Worm (Caenorhabditis elegans): Measurements from ENCODE around the gene F11D5.1.

The F11D5.1 gene

DNA sequence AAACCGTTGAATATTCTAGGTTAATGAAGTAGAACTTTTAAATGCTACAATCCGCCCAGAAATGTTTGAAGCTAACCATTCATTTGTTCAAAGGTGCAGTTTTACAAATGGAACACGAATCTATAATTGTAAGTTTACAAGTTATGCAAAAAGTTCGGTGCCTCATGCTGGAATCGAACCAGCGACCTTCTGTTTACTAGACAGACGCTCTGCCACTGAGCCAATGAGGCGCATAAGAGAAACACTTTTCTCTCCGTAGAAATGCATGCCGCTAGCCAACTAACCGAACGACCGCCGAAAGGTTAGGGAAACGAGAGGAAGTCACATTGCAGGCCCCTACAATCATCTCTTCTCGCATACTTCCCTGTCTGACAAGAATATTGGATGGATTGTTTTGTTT is 38.3 kb downstream of the F11D5.1 start:
- TF ChIP-seq ets-4 (tag; optimal IDR thresholded peaks at IDR 0.05): peak; percentile 45
- TF ChIP-seq hlh-6 (tag; optimal IDR thresholded peaks at IDR 0.05): peak; percentile 89
- TF ChIP-seq rnt-1 (tag; optimal IDR thresholded peaks at IDR 0.05): peak; percentile 62
- TF ChIP-seq C08G9.2 (tag; optimal IDR thresholded peaks at IDR 0.05): peak; percentile 76
- TF ChIP-seq pros-1 (tag; optimal IDR thresholded peaks at IDR 0.05): no peak
- TF ChIP-seq K09A11.1 (tag; optimal IDR thresholded peaks at IDR 0.05; ENCODE audit: insufficient read depth): peak; percentile 71
- TF ChIP-seq ceh-22 (tag; optimal IDR thresholded peaks at IDR 0.05): no peak
- TF ChIP-seq lim-6 (tag; optimal IDR thresholded peaks at IDR 0.05): peak; percentile 59
- TF ChIP-seq pat-9 (tag; optimal IDR thresholded peaks at IDR 0.05): peak; percentile 80
- peak; percentile 87 for TF ChIP-seq madf-2 (tag; optimal IDR thresholded peaks at IDR 0.05)
- TF ChIP-seq ceh-30 (tag; optimal IDR thresholded peaks at IDR 0.05): peak; percentile 12
- TF ChIP-seq ceh-9 (tag; optimal IDR thresholded peaks at IDR 0.05): peak; percentile 57
- TF ChIP-seq ahr-1 (tag; optimal IDR thresholded peaks at IDR 0.05): peak; percentile 64
- TF ChIP-seq ceh-19 (GFP tag; optimal IDR thresholded peaks at IDR 0.05): peak; percentile 88
- TF ChIP-seq sox-2 (GFP tag; IDR thresholded peaks at IDR 0.05): peak; percentile 83
- TF ChIP-seq eyg-1 (tag; optimal IDR thresholded peaks at IDR 0.05): peak; percentile 52
- TF ChIP-seq ama-1 (optimal IDR thresholded peaks at IDR 0.05): no peak
- TF ChIP-seq hlh-15 (tag; optimal IDR thresholded peaks at IDR 0.05): peak; percentile 64
- TF ChIP-seq pqm-1 (tag; optimal IDR thresholded peaks at IDR 0.05): peak; percentile 58
- TF ChIP-seq elt-2 (tag; optimal IDR thresholded peaks at IDR 0.05): peak; percentile 87
- TF ChIP-seq unc-86 (tag; optimal IDR thresholded peaks at IDR 0.05): peak; percentile 82
- TF ChIP-seq hlh-30 (tag; optimal IDR thresholded peaks at IDR 0.05; ENCODE audit: insufficient read depth): peak; percentile 51
- TF ChIP-seq ceh-14 (tag; optimal IDR thresholded peaks at IDR 0.05): peak; percentile 87
- TF ChIP-seq npax-4 (tag; optimal IDR thresholded peaks at IDR 0.05): peak; percentile 65
- TF ChIP-seq C38D4.7 (GFP tag; optimal IDR thresholded peaks at IDR 0.05): peak; percentile 85
- TF ChIP-seq lin-11 (tag; optimal IDR thresholded peaks at IDR 0.05): peak; percentile 76
- peak; percentile 22 for TF ChIP-seq fkh-10 (GFP tag; optimal IDR thresholded peaks at IDR 0.05)
- peak; percentile 79 for TF ChIP-seq ceh-34 (tag; optimal IDR thresholded peaks at IDR 0.05)
- peak; percentile 88 for TF ChIP-seq unc-3 (GFP tag; conservative IDR thresholded peaks at IDR 0.05)
- peak; percentile 52 for TF ChIP-seq unc-3 (tag; optimal IDR thresholded peaks at IDR 0.05)
- TF ChIP-seq T23F11.4 (GFP tag; optimal IDR thresholded peaks at IDR 0.05): peak; percentile 82
- TF ChIP-seq ceh-45 (GFP tag; IDR thresholded peaks at IDR 0.05): peak; percentile 82
- TF ChIP-seq hlh-13 (GFP tag; optimal IDR thresholded peaks at IDR 0.05): peak; percentile 83
- TF ChIP-seq fax-1 (tag; optimal IDR thresholded peaks at IDR 0.05): peak; percentile 61
- TF ChIP-seq sox-4 (tag; optimal IDR thresholded peaks at IDR 0.05): peak; percentile 82
- peak; percentile 83 for TF ChIP-seq ztf-16 (tag; optimal IDR thresholded peaks at IDR 0.05)
- TF ChIP-seq tbx-7 (tag; optimal IDR thresholded peaks at IDR 0.05): no peak
- TF ChIP-seq K02D7.2 (tag; optimal IDR thresholded peaks at IDR 0.05): peak; percentile 67
- peak; percentile 76 for TF ChIP-seq nfya-1 (tag; optimal IDR thresholded peaks at IDR 0.05)
- TF ChIP-seq ceh-31 (tag; optimal IDR thresholded peaks at IDR 0.05): peak; percentile 70
- TF ChIP-seq ref-2 (tag; optimal IDR thresholded peaks at IDR 0.05): peak; percentile 82
- peak; percentile 61 for TF ChIP-seq ceh-2 (tag; optimal IDR thresholded peaks at IDR 0.05)
- no peak for TF ChIP-seq nhr-11 (tag; optimal IDR thresholded peaks at IDR 0.05)
- TF ChIP-seq F13H6.1 (tag; optimal IDR thresholded peaks at IDR 0.05): peak; percentile 76
- TF ChIP-seq dve-1 (tag; optimal IDR thresholded peaks at IDR 0.05): peak; percentile 48
- no peak for TF ChIP-seq pag-3 (tag; optimal IDR thresholded peaks at IDR 0.05; ENCODE audit: borderline replicate concordance)
- peak; percentile 89 for TF ChIP-seq ceh-6 (GFP tag; optimal IDR thresholded peaks at IDR 0.05)
- peak; percentile 79 for TF ChIP-seq ceh-24 (tag; optimal IDR thresholded peaks at IDR 0.05)
- peak; percentile 79 for TF ChIP-seq syd-9 (tag; optimal IDR thresholded peaks at IDR 0.05)
- peak; percentile 70 for TF ChIP-seq ceh-48 (tag; optimal IDR thresholded peaks at IDR 0.05)
- TF ChIP-seq unc-55 (GFP tag; optimal IDR thresholded peaks at IDR 0.05): peak; percentile 8
- TF ChIP-seq pha-4 (tag; optimal IDR thresholded peaks at IDR 0.05): no peak
- TF ChIP-seq dmd-4 (tag; optimal IDR thresholded peaks at IDR 0.05; ENCODE audit: borderline replicate concordance): peak; percentile 77
